Worm (Caenorhabditis elegans) whole organism, late embryonic: ENCODE results near the gene Y46H3D.8.

Experiments
- C08G9.2 ChIP-seq: sonication (generic microtip); optimal IDR thresholded peaks from 2 replicates; lab custom pipeline; 2016; ENCODE audit warnings: mild to moderate bottlenecking, missing genetic modification characterization, moderate library complexity, missing compliant biosample characterization
- F13H6.1 ChIP-seq: sonication (generic microtip); optimal IDR thresholded peaks from 2 replicates; lab custom pipeline; 2016; ENCODE audit warnings: missing genetic modification characterization, missing compliant biosample characterization
- K09A11.1 ChIP-seq: sonication (generic microtip); optimal IDR thresholded peaks from 2 replicates; lab custom pipeline; 2017; ENCODE audit warnings: antibody characterized with exemption, mild to moderate bottlenecking, missing genetic modification characterization, missing compliant biosample characterization; ENCODE audit not compliant: insufficient read depth
- ahr-1 ChIP-seq: sonication (generic microtip); optimal IDR thresholded peaks from 2 replicates; lab custom pipeline; 2016; ENCODE audit warnings: missing genetic modification characterization, missing compliant biosample characterization
- ama-1 ChIP-seq: fragments of 150-350 bp; optimal IDR thresholded peaks from 2 replicates; lab custom pipeline; 2014
- ceh-14 ChIP-seq: sonication (generic microtip); optimal IDR thresholded peaks from 2 replicates; lab custom pipeline; 2016; ENCODE audit warnings: missing genotype, missing genetic modification characterization, missing compliant biosample characterization
- ceh-22 ChIP-seq: sonication (generic microtip); optimal IDR thresholded peaks from 2 replicates; lab custom pipeline; 2017; ENCODE audit warnings: missing biosample characterization, missing genetic modification characterization
- ceh-45 ChIP-seq: fragments of 200-800 bp; sonication (Bioruptor generic); IDR thresholded peaks from 2 replicates; pipeline ENCODE4 v1.3.6; 2022; ENCODE audit warnings: missing genetic modification reagents, missing genetic modification characterization, missing compliant biosample characterization
- ceh-48 ChIP-seq: sonication (generic microtip); optimal IDR thresholded peaks from 2 replicates; lab custom pipeline; 2016; ENCODE audit warnings: missing genetic modification characterization, inconsistent platforms, missing compliant biosample characterization
- ceh-9 ChIP-seq: sonication (generic microtip); optimal IDR thresholded peaks from 2 replicates; lab custom pipeline; 2016; ENCODE audit warnings: mild to moderate bottlenecking, missing genetic modification characterization, inconsistent platforms, missing compliant biosample characterization
- dve-1 ChIP-seq: sonication (generic microtip); optimal IDR thresholded peaks from 2 replicates; lab custom pipeline; 2017; ENCODE audit warnings: antibody characterized with exemption, mild to moderate bottlenecking, missing genetic modification characterization, missing compliant biosample characterization
- eyg-1 ChIP-seq: sonication (generic microtip); optimal IDR thresholded peaks from 2 replicates; lab custom pipeline; 2016; ENCODE audit warnings: missing genotype, missing genetic modification characterization, missing compliant biosample characterization
- gmeb-2 ChIP-seq: sonication (generic microtip); optimal IDR thresholded peaks from 2 replicates; lab custom pipeline; 2016; ENCODE audit warnings: missing genetic modification characterization, inconsistent platforms, missing compliant biosample characterization
- hlh-15 ChIP-seq: sonication (generic microtip); optimal IDR thresholded peaks from 2 replicates; lab custom pipeline; 2016; ENCODE audit warnings: missing genetic modification characterization, missing compliant biosample characterization
- hlh-6 ChIP-seq: sonication (generic microtip); optimal IDR thresholded peaks from 2 replicates; lab custom pipeline; 2016; ENCODE audit warnings: missing genotype, missing genetic modification characterization, missing compliant biosample characterization
- hlh-8 ChIP-seq: sonication (generic microtip); optimal IDR thresholded peaks from 2 replicates; lab custom pipeline; 2016; ENCODE audit warnings: missing genotype, missing genetic modification characterization, missing compliant biosample characterization
- lim-6 ChIP-seq: sonication (generic microtip); optimal IDR thresholded peaks from 2 replicates; lab custom pipeline; 2016; ENCODE audit warnings: missing genetic modification characterization, missing compliant biosample characterization
- madf-2 ChIP-seq: sonication (generic microtip); optimal IDR thresholded peaks from 2 replicates; lab custom pipeline; 2017; ENCODE audit warnings: missing genetic modification characterization, missing compliant biosample characterization
- nhr-232 ChIP-seq: sonication (generic microtip); optimal IDR thresholded peaks from 2 replicates; lab custom pipeline; 2016; ENCODE audit warnings: missing genetic modification characterization, missing compliant biosample characterization
- pat-9 ChIP-seq: fragments of 200-800 bp; sonication (Bioruptor generic); optimal IDR thresholded peaks from 2 replicates; lab custom pipeline; 2018; ENCODE audit warnings: mild to moderate bottlenecking, missing genetic modification characterization, moderate library complexity, missing compliant biosample characterization
- pax-1 ChIP-seq: fragments of 150-350 bp; optimal IDR thresholded peaks from 2 replicates; lab custom pipeline; 2014; ENCODE audit warnings: missing biosample characterization, missing genetic modification characterization
- pha-2 ChIP-seq: sonication (generic microtip); optimal IDR thresholded peaks from 2 replicates; lab custom pipeline; 2017; ENCODE audit warnings: mild to moderate bottlenecking, missing genetic modification characterization, missing compliant biosample characterization
- pha-4 ChIP-seq: fragments of 150-350 bp; optimal IDR thresholded peaks from 2 replicates; lab custom pipeline; 2018; ENCODE audit warnings: missing biosample characterization, missing genetic modification reagents, missing genetic modification characterization
- pqm-1 ChIP-seq: sonication (generic microtip); optimal IDR thresholded peaks from 2 replicates; lab custom pipeline; 2016; ENCODE audit warnings: missing genetic modification characterization, missing compliant biosample characterization
- pros-1 ChIP-seq: fragments of 150-350 bp; optimal IDR thresholded peaks from 2 replicates; lab custom pipeline; 2014; ENCODE audit warnings: missing biosample characterization, missing genetic modification reagents, missing genetic modification characterization
- sdc-2 ChIP-seq: sonication (generic microtip); optimal IDR thresholded peaks from 2 replicates; lab custom pipeline; 2016; ENCODE audit warnings: missing genotype, missing genetic modification characterization, missing compliant biosample characterization
- sox-2 ChIP-seq: fragments of 200-800 bp; sonication (Bioruptor generic); IDR thresholded peaks from 2 replicates; pipeline ENCODE4 v1.3.6; 2022; ENCODE audit warnings: missing genetic modification reagents, missing genetic modification characterization, missing compliant biosample characterization
- sox-4 ChIP-seq: sonication (generic microtip); optimal IDR thresholded peaks from 2 replicates; lab custom pipeline; 2017; ENCODE audit warnings: mild to moderate bottlenecking, missing genetic modification characterization, inconsistent platforms, missing compliant biosample characterization
- tbx-2 ChIP-seq: sonication (generic microtip); optimal IDR thresholded peaks from 2 replicates; lab custom pipeline; 2016; ENCODE audit warnings: missing genetic modification characterization, missing compliant biosample characterization
- ttx-3 ChIP-seq: sonication (generic microtip); optimal IDR thresholded peaks from 2 replicates; lab custom pipeline; 2016; ENCODE audit warnings: missing genetic modification reagents, missing genetic modification characterization, missing compliant biosample characterization
- unc-42 ChIP-seq: sonication (generic microtip); optimal IDR thresholded peaks from 2 replicates; lab custom pipeline; 2016; ENCODE audit warnings: missing genotype, missing genetic modification characterization, missing compliant biosample characterization
- zip-5 ChIP-seq: sonication (generic microtip); optimal IDR thresholded peaks from 2 replicates; lab custom pipeline; 2016; ENCODE audit warnings: missing genetic modification characterization, missing compliant biosample characterization
- ztf-16 ChIP-seq: sonication (generic microtip); optimal IDR thresholded peaks from 2 replicates; lab custom pipeline; 2017; ENCODE audit warnings: missing genetic modification characterization, missing compliant biosample characterization

Y46H3D.8 gene

DNA sequence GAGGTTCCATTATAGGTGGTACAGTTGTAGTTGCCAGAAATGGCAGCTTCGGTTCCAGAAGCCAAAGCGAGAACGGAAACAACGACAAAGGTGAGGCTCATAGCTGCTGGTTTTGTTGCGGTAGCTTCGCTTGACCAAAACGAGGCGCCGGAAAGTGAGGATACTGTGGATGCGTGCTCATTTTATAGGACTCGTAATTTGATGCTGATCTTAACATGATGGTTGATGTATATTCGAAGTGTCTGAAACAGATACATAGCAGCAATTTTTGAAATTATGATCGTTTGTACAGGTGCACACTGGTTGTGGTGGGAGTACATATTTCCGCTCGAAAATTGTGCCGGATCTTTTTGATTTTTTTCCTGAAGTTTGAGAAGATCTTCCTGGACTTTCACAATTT is at the start of gene Y46H3D.8:
Gene Y46H3D.8 (minus strand): TSS at position 101 of the 400 bp plus-strand sequence.
- TF ChIP-seq F13H6.1 (tag; lab: Kevin White, UChicago) (no peak), ceh-9 (no peak), eyg-1 (tag; lab: Kevin White, UChicago) (no peak), pqm-1 (no peak), gmeb-2 (tag; lab: Kevin White, UChicago) (no peak), pha-4 (tag; lab: Kevin White, UChicago) (no peak), ceh-14 (tag; lab: Kevin White, UChicago) (no peak), sdc-2 (tag; lab: Kevin White, UChicago) (no peak), sox-4 (tag; lab: Kevin White, UChicago) (no peak), zip-5 (tag; lab: Kevin White, UChicago) (no peak), ama-1 (lab: Kevin White, UChicago) (no peak), pha-2 (tag; lab: Kevin White, UChicago) (no peak), C08G9.2 (no peak), ceh-48 (no peak), pat-9 (tag; lab: Kevin White, UChicago) (no peak), unc-42 (tag; lab: Kevin White, UChicago) (no peak), dve-1 (tag; lab: Kevin White, UChicago) (no peak), lim-6 (tag; lab: Kevin White, UChicago) (no peak)

DNA sequence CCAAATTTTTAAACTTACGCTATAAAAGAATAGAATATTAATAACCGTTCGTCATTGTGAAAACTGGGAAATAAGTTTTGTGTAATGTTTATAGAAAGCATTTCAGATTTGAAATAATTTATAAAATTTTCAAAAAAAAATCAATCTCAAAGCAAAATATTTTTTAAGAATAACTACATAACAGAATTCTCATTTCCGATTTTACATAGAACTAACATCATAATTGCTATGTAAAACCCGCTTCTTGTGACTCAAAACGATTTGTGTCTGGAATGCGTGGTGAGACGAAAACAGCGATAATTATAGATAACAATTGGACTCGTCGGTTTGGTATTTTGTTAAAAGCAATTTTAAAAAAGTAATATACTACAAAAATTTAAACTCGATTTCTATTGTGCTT is 49.7 kb upstream of the Y46H3D.8 start, which contains the start of gene srw-91:
Gene srw-91 (minus strand): TSS at position 101 of the 400 bp plus-strand sequence.
- no peak for TF ChIP-seq ttx-3 (tag; lab: Kevin White, UChicago)

DNA sequence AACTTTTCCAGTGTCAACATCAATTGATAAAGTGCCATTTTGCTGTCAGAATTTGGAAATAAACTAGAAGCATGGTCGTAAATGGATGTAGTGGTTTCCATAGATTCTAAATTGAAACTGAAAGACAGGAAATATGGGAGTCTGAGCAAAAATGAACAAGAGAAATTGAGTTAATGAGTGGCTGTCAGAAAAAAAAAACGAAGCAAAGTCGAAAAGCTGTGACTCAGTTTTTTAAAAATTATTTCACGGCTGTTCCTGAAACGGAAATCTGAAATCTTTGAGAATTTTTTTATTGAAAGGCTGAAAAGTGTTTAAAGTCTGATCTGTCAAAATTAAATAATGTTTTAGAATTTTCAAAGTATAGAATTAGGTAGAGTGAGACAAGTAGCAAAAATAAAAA is 47.2 kb upstream of the Y46H3D.8 start, which contains the start of gene srw-98:
Gene srw-98 (minus strand): TSS at position 101 of the 400 bp plus-strand sequence.
- TF ChIP-seq hlh-8 (no peak), nhr-232 (tag; lab: Kevin White, UChicago) (no peak), ceh-14 (tag; lab: Kevin White, UChicago) (no peak), ceh-22 (tag; lab: Kevin White, UChicago) (no peak), sox-2 (GFP tag; lab: Robert Waterston, UW) (no peak)

DNA sequence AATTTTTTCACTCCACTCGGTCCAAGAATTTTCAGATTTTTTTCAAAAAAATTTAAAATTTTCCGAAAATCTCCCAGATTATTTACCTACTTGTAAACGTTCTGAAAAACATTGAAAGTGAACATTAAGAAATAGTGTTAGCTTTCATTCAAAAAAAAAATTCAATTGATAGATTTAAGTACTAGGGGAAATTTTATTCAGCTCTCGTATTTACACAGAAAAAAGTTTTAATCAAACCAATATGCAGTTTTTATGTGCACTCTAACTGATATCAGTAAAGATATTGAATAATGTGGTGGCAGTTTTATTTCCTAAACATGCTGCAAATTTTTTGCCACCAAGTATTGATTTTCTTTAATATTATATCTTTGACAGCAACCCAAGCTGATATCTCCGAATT is 37.2 kb upstream of the Y46H3D.8 start, which contains the start of gene irld-42:
Gene irld-42 (plus strand): TSS at position 301 of the 400 bp plus-strand sequence.
- TF ChIP-seq pax-1 (tag; lab: Kevin White, UChicago) (no peak), pat-9 (tag; lab: Kevin White, UChicago) (no peak), ceh-22 (tag; lab: Kevin White, UChicago) (no peak), sdc-2 (tag; lab: Kevin White, UChicago) (no peak), zip-5 (tag; lab: Kevin White, UChicago) (no peak), tbx-2 (tag; lab: Kevin White, UChicago) (no peak), hlh-15 (tag; lab: Kevin White, UChicago) (no peak), K09A11.1 (tag; lab: Kevin White, UChicago) (no peak), pqm-1 (no peak), ahr-1 (tag; lab: Kevin White, UChicago) (no peak), madf-2 (no peak), F13H6.1 (tag; lab: Kevin White, UChicago) (no peak), ceh-45 (GFP tag; lab: Robert Waterston, UW) (no peak)

DNA sequence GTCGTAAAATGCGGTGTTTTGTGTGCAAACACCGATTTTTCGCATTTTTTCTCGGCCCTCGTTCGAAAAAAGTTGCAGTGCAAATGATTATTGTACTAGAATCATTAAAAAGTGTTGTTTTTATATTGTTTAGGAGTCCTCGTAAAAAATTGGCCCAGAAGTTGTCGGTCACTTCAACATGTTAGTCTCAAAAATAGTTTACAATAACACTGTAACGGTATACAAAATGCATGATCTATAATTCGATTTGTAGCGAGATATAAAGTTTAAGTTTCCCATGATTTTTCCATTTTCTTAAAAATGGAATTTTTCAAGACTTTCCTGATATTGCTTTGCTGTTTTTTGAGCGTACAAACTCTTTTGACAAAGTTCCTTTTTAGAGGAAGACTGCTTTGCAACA is 35.9 kb upstream of the Y46H3D.8 start, which contains the start of gene K04F1.8:
Gene K04F1.8 (plus strand): TSS at position 301 of the 400 bp plus-strand sequence.
- TF ChIP-seq pros-1 (tag; lab: Kevin White, UChicago) = no peak
- TF ChIP-seq sox-2 (GFP tag; lab: Robert Waterston, UW) = no peak
- no peak for TF ChIP-seq hlh-6 (tag; lab: Kevin White, UChicago)
- no peak for TF ChIP-seq tbx-2 (tag; lab: Kevin White, UChicago)
- no peak for TF ChIP-seq ztf-16 (tag; lab: Kevin White, UChicago)
- no peak for TF ChIP-seq pqm-1
- no peak for TF ChIP-seq ama-1 (lab: Kevin White, UChicago)
- TF ChIP-seq dve-1 (tag; lab: Kevin White, UChicago) = no peak
- TF ChIP-seq sdc-2 (tag; lab: Kevin White, UChicago) = no peak
